Worm (Caenorhabditis elegans) whole organism, L4/young adult: ENCODE measurements around the gene Y59A8A.8.
"Not testable (repeated sequence)": the region's sequence is repeated elsewhere in the genome, so short reads cannot be mapped to it uniquely, and the experiment has no call there.

ENCODE experiments used
- W03F9.2 ChIP-seq: fragments of 150-350 bp; optimal IDR thresholded peaks from 2 replicates; lab custom pipeline; 2014; ENCODE audit warnings: missing biosample characterization, missing genetic modification characterization
- dao-5 ChIP-seq: sonication (generic microtip); optimal IDR thresholded peaks from 2 replicates; lab custom pipeline; 2016; ENCODE audit warnings: missing genotype, missing genetic modification characterization, moderate library complexity, missing compliant biosample characterization
- him-1 ChIP-seq: sonication (generic microtip); optimal IDR thresholded peaks from 2 replicates; lab custom pipeline; 2016; ENCODE audit warnings: missing genotype, missing genetic modification reagents, missing genetic modification characterization, missing compliant biosample characterization

Gene Y59A8A.8

ce11 chrV:17865309-17865708 is at the start of gene Y59A8A.8:
TSS of gene Y59A8A.8 (plus strand) at chrV:17865609.
- TF ChIP-seq W03F9.2; him-1 (tag; lab: Kevin White, UChicago); dao-5: not testable (repeated sequence)

ce11 chrV:17818567-17818966 is 46.8 kb upstream of the Y59A8A.8 start, which contains the start of gene srh-298:
TSS of gene srh-298 (plus strand) at chrV:17818867.
- no peak for TF ChIP-seq W03F9.2
- no peak for TF ChIP-seq him-1 (tag; lab: Kevin White, UChicago)
- TF ChIP-seq dao-5, result no peak

- no peak for TF ChIP-seq dao-5
- no peak for TF ChIP-seq him-1 (tag; lab: Kevin White, UChicago)
- TF ChIP-seq W03F9.2, result no peak
These were observed 45.7 kb upstream of the Y59A8A.8 start for ce11 chrV:17819704-17820103.

ce11 chrV:17821805-17822204 is 43.6 kb upstream of the Y59A8A.8 start, which contains the start of gene srh-300:
TSS of gene srh-300 (plus strand) at chrV:17822105.
- TF ChIP-seq him-1 (tag; lab: Kevin White, UChicago) (no peak), dao-5 (no peak), W03F9.2 (no peak)

- TF ChIP-seq W03F9.2, result no peak
- no peak for TF ChIP-seq dao-5
- TF ChIP-seq him-1 (tag; lab: Kevin White, UChicago), result no peak
These were observed 40.8 kb upstream of the Y59A8A.8 start, which contains the start of gene srh-301 for ce11 chrV:17824610-17825009. TSS of gene srh-301 (plus strand) at chrV:17824910.

ce11 chrV:17828310-17828709 is 37.1 kb upstream of the Y59A8A.8 start, which contains the start of gene srh-304:
TSS of gene srh-304 (plus strand) at chrV:17828610.
- TF ChIP-seq him-1 (tag; lab: Kevin White, UChicago) (no peak), dao-5 (no peak), W03F9.2 (no peak)

- TF ChIP-seq him-1 (tag; lab: Kevin White, UChicago) (no peak), dao-5 (no peak), W03F9.2 (no peak)
These were observed 34.1 kb upstream of the Y59A8A.8 start, which contains the start of gene srh-303 for ce11 chrV:17831350-17831749. TSS of gene srh-303 (plus strand) at chrV:17831650.

- TF ChIP-seq him-1 (tag; lab: Kevin White, UChicago), result no peak
- TF ChIP-seq W03F9.2, result no peak
- no peak for TF ChIP-seq dao-5
These were observed 21.3 kb upstream of the Y59A8A.8 start, which contains the start of gene srh-286 for ce11 chrV:17844106-17844505. TSS of gene srh-286 (minus strand) at chrV:17844206.

ce11 chrV:17845370-17845967 is 19.9 kb upstream of the Y59A8A.8 start:
- TF ChIP-seq W03F9.2 (no peak), him-1 (tag; lab: Kevin White, UChicago) (no peak), dao-5 (no peak)

- TF ChIP-seq dao-5 (no peak), W03F9.2 (no peak), him-1 (tag; lab: Kevin White, UChicago) (no peak)
These were observed 9.5 kb upstream of the Y59A8A.8 start, which contains the start of gene tcc-1 for ce11 chrV:17855889-17856288. TSS of gene tcc-1 (minus strand) at chrV:17855989.

- peak; percentile 71 for TF ChIP-seq him-1 (tag; lab: Kevin White, UChicago)
- TF ChIP-seq W03F9.2, result no peak
- TF ChIP-seq dao-5, result no peak
These were observed 7.5 kb upstream of the Y59A8A.8 start for ce11 chrV:17857901-17858300.

ce11 chrV:17859065-17859464 is 6.3 kb upstream of the Y59A8A.8 start:
- TF ChIP-seq dao-5, result no peak
- TF ChIP-seq W03F9.2, result no peak
- no peak for TF ChIP-seq him-1 (tag; lab: Kevin White, UChicago)

ce11 chrV:17859519-17859918 is 5.9 kb upstream of the Y59A8A.8 start:
- no peak for TF ChIP-seq W03F9.2
- TF ChIP-seq dao-5, result no peak
- no peak for TF ChIP-seq him-1 (tag; lab: Kevin White, UChicago)

- no peak for TF ChIP-seq him-1 (tag; lab: Kevin White, UChicago)
- TF ChIP-seq W03F9.2, result no peak
- no peak for TF ChIP-seq dao-5
These were observed 5.2 kb downstream of the Y59A8A.8 start, which contains the start of gene csn-1 for ce11 chrV:17870569-17870968. TSS of gene csn-1 (minus strand) at chrV:17870651.

ce11 chrV:17871049-17871448 is 5.6 kb downstream of the Y59A8A.8 start, which contains the start of gene phf-14:
TSS of gene phf-14 (plus strand) at chrV:17871393.
- TF ChIP-seq dao-5, result no peak
- no peak for TF ChIP-seq him-1 (tag; lab: Kevin White, UChicago)
- TF ChIP-seq W03F9.2, result peak; percentile 76
